Fruit fly (Drosophila melanogaster) whole organism, embryonic: ENCODE measurements around the gene Alh.

ENCODE experiments used
- CG13775 ChIP-seq: fragments of 200-800 bp; sonication (Bioruptor generic); optimal IDR thresholded peaks from 3 replicates; lab custom pipeline; 2017; ENCODE audit warnings: missing biosample characterization, mild to moderate bottlenecking, missing genetic modification characterization
- CG13894 ChIP-seq: fragments of 200-800 bp; sonication (Bioruptor generic); optimal IDR thresholded peaks from 3 replicates; lab custom pipeline; 2018; ENCODE audit warnings: missing biosample characterization, mild to moderate bottlenecking, missing genetic modification characterization, moderate library complexity
- CG14050 ChIP-seq: fragments of 200-800 bp; sonication (Bioruptor generic); IDR thresholded peaks from 3 replicates; pipeline ENCODE4 v1.3.6; 2022; ENCODE audit warnings: missing biosample characterization, missing genetic modification characterization
- CG14710 ChIP-seq: fragments of 200-800 bp; sonication (Bioruptor generic); optimal IDR thresholded peaks from 3 replicates; lab custom pipeline; 2019; ENCODE audit warnings: missing biosample characterization, mild to moderate bottlenecking, missing genetic modification characterization, moderate library complexity
- CG14965 ChIP-seq: fragments of 200-800 bp; sonication (Bioruptor generic); optimal IDR thresholded peaks from 2 replicates; lab custom pipeline; 2016; ENCODE audit warnings: missing biosample characterization, missing genetic modification characterization, borderline replicate concordance
- CG15011 ChIP-seq: fragments of 200-800 bp; sonication (Bioruptor generic); optimal IDR thresholded peaks from 3 replicates; lab custom pipeline; 2018; ENCODE audit warnings: missing biosample characterization, mild to moderate bottlenecking, missing genetic modification characterization
- CG15479 ChIP-seq: fragments of 200-800 bp; sonication (Bioruptor generic); optimal IDR thresholded peaks from 3 replicates; lab custom pipeline; 2019; ENCODE audit warnings: missing biosample characterization, mild to moderate bottlenecking, missing genetic modification characterization, moderate library complexity
- CG17361 ChIP-seq: fragments of 200-800 bp; sonication (Bioruptor generic); IDR thresholded peaks from 3 replicates; pipeline ENCODE4 v1.3.6; 2022; ENCODE audit warnings: missing biosample characterization, missing genetic modification characterization
- CG2116 ChIP-seq: fragments of 200-800 bp; sonication (Bioruptor generic); optimal IDR thresholded peaks from 3 replicates; lab custom pipeline; 2018; ENCODE audit warnings: missing biosample characterization, mild to moderate bottlenecking, missing genetic modification characterization
- CG3163 ChIP-seq: fragments of 200-800 bp; sonication (Bioruptor generic); optimal IDR thresholded peaks from 3 replicates; lab custom pipeline; 2016; ENCODE audit warnings: missing biosample characterization, missing genetic modification characterization
- CG3995 ChIP-seq: fragments of 200-800 bp; sonication (Bioruptor generic); optimal IDR thresholded peaks from 3 replicates; lab custom pipeline; 2016; ENCODE audit warnings: missing biosample characterization, missing genetic modification characterization
- CG4617 ChIP-seq: fragments of 200-800 bp; sonication (Bioruptor generic); optimal IDR thresholded peaks from 3 replicates; lab custom pipeline; 2016; ENCODE audit warnings: missing biosample characterization, missing genetic modification characterization, borderline replicate concordance
- CG6272 ChIP-seq: fragments of 200-800 bp; sonication (Bioruptor generic); IDR thresholded peaks from 2 replicates; pipeline ENCODE4 v1.3.6; 2022; ENCODE audit warnings: missing biosample characterization, missing genetic modification characterization
- CG6683 ChIP-seq: fragments of 200-800 bp; sonication (Bioruptor generic); optimal IDR thresholded peaks from 2 replicates; lab custom pipeline; 2017; ENCODE audit warnings: missing biosample characterization, mild to moderate bottlenecking, missing genetic modification characterization, missing genetic modification reagents
- CG6689 ChIP-seq: fragments of 200-800 bp; sonication (Bioruptor generic); IDR thresholded peaks from 2 replicates; pipeline ENCODE4 v1.3.6; 2022; ENCODE audit warnings: missing biosample characterization, missing genetic modification characterization
- CG6791 ChIP-seq: fragments of 200-800 bp; sonication (Bioruptor generic); IDR thresholded peaks from 3 replicates; pipeline ENCODE4 v1.3.6; 2022; ENCODE audit warnings: missing biosample characterization, missing genetic modification characterization; ENCODE audit not compliant: partially characterized antibody
- CG7271 ChIP-seq: fragments of 200-800 bp; sonication (Bioruptor generic); optimal IDR thresholded peaks from 2 replicates; lab custom pipeline; 2018; ENCODE audit warnings: missing biosample characterization, mild to moderate bottlenecking, missing genetic modification characterization, moderate library complexity
- CG8388 ChIP-seq: fragments of 200-800 bp; sonication (Bioruptor generic); optimal IDR thresholded peaks from 2 replicates; lab custom pipeline; 2019; ENCODE audit warnings: missing biosample characterization, mild to moderate bottlenecking, missing genetic modification characterization, moderate library complexity
- CG8944 ChIP-seq: fragments of 200-800 bp; sonication (Bioruptor generic); optimal IDR thresholded peaks from 3 replicates; lab custom pipeline; 2016; ENCODE audit warnings: missing biosample characterization, missing genetic modification characterization
- D ChIP-seq, 2 experiments: fragments of 200-800 bp in 1 of 2; fragments of >200 bp in 1 of 2; sonication (Bioruptor generic) in 1 of 2; optimal IDR thresholded peaks; 2 replicates in 1 of 2; 3 replicates in 1 of 2; lab custom pipeline; 2017; ENCODE audit warnings: mild to moderate bottlenecking in 1 of 2, missing biosample characterization in 1 of 2, missing genetic modification characterization in 1 of 2, missing genetic modification reagents in 1 of 2
- Dad ChIP-seq: fragments of 200-800 bp; sonication (Bioruptor generic); optimal IDR thresholded peaks from 3 replicates; lab custom pipeline; 2016; ENCODE audit warnings: missing biosample characterization, missing genetic modification characterization
- Dip2 ChIP-seq: fragments of 200-800 bp; sonication (Bioruptor generic); IDR thresholded peaks from 2 replicates; pipeline ENCODE4 v1.3.6; 2022; ENCODE audit warnings: missing biosample characterization, missing genetic modification characterization
- Ets97D ChIP-seq: fragments of 200-800 bp; sonication (Bioruptor generic); optimal IDR thresholded peaks from 3 replicates; lab custom pipeline; 2016; ENCODE audit warnings: missing biosample characterization, missing genetic modification characterization
- H2.0 ChIP-seq: fragments of 200-800 bp; sonication (Bioruptor generic); IDR thresholded peaks from 2 replicates; pipeline ENCODE4 v1.3.6; 2022; ENCODE audit warnings: missing biosample characterization, missing genetic modification characterization
- Hr51 ChIP-seq, 2 experiments: fragments of 200-800 bp; sonication (Bioruptor generic); optimal IDR thresholded peaks; 2 replicates in 1 of 2; 3 replicates in 1 of 2; lab custom pipeline; 2016 to 2018; ENCODE audit warnings: missing biosample characterization in 2 of 2, missing genetic modification characterization in 2 of 2, mild to moderate bottlenecking in 1 of 2, moderate library complexity in 1 of 2
- Hr78 ChIP-seq, 2 experiments: fragments of 200-800 bp in 1 of 2; fragments of >200 bp in 1 of 2; sonication (Bioruptor generic) in 1 of 2; optimal IDR thresholded peaks; 2 replicates each; lab custom pipeline; 2017 to 2019; ENCODE audit warnings: missing biosample characterization in 2 of 2, missing genetic modification characterization in 2 of 2, mild to moderate bottlenecking in 1 of 2, moderate library complexity in 1 of 2
- Max ChIP-seq: fragments of 200-800 bp; sonication (Bioruptor generic); optimal IDR thresholded peaks from 2 replicates; lab custom pipeline; 2016; ENCODE audit warnings: missing biosample characterization, mild to moderate bottlenecking, missing genetic modification characterization
- Meics ChIP-seq: fragments of 200-800 bp; sonication (Bioruptor generic); optimal IDR thresholded peaks from 2 replicates; lab custom pipeline; 2017; ENCODE audit warnings: missing biosample characterization, mild to moderate bottlenecking, missing genetic modification characterization
- Opbp ChIP-seq: fragments of 200-800 bp; sonication (Bioruptor generic); IDR thresholded peaks from 3 replicates; pipeline ENCODE4 v1.3.6; 2022; ENCODE audit warnings: missing biosample characterization, missing genetic modification characterization; ENCODE audit not compliant: partially characterized antibody
- PHDP ChIP-seq: fragments of 200-800 bp; sonication (Bioruptor generic); optimal IDR thresholded peaks from 3 replicates; lab custom pipeline; 2018; ENCODE audit warnings: missing biosample characterization, mild to moderate bottlenecking, missing genetic modification characterization, moderate library complexity
- YL-1 ChIP-seq: fragments of 200-800 bp; sonication (Bioruptor generic); optimal IDR thresholded peaks from 3 replicates; lab custom pipeline; 2017; ENCODE audit warnings: missing biosample characterization, mild to moderate bottlenecking, missing genetic modification characterization
- ase ChIP-seq: fragments of 200-800 bp; sonication (Bioruptor generic); IDR thresholded peaks from 3 replicates; pipeline ENCODE4 v1.3.6; 2022; ENCODE audit warnings: missing biosample characterization, missing genetic modification characterization
- bcd ChIP-seq: fragments of 200-800 bp; sonication (Bioruptor generic); optimal IDR thresholded peaks from 2 replicates; lab custom pipeline; 2017; ENCODE audit warnings: missing biosample characterization, mild to moderate bottlenecking, missing genetic modification characterization
- chinmo ChIP-seq: fragments of 200-800 bp; sonication (Bioruptor generic); IDR thresholded peaks from 4 replicates; pipeline ENCODE4 v1.3.6; 2022; ENCODE audit warnings: missing biosample characterization, missing genetic modification characterization; ENCODE audit not compliant: partially characterized antibody
- da ChIP-seq: fragments of 200-800 bp; sonication (Bioruptor generic); optimal IDR thresholded peaks from 2 replicates; lab custom pipeline; 2016; ENCODE audit warnings: missing biosample characterization, missing genetic modification characterization
- dm ChIP-seq: fragments of 200-800 bp; sonication (Bioruptor generic); optimal IDR thresholded peaks from 3 replicates; lab custom pipeline; 2016; ENCODE audit warnings: missing biosample characterization, missing genetic modification characterization
- exex ChIP-seq: fragments of 200-800 bp; sonication (Bioruptor generic); optimal IDR thresholded peaks from 4 replicates; lab custom pipeline; 2018; ENCODE audit warnings: missing biosample characterization, mild to moderate bottlenecking, missing genetic modification characterization, moderate library complexity
- kah ChIP-seq: fragments of 200-800 bp; sonication (Bioruptor generic); optimal IDR thresholded peaks from 2 replicates; lab custom pipeline; 2018; ENCODE audit warnings: missing biosample characterization, mild to moderate bottlenecking, missing genetic modification characterization
- kni ChIP-seq: fragments of 200-800 bp; sonication (Bioruptor generic); optimal IDR thresholded peaks from 3 replicates; lab custom pipeline; 2017; ENCODE audit warnings: mild to moderate bottlenecking, missing biosample characterization, missing genetic modification reagents, missing genetic modification characterization
- lab ChIP-seq: fragments of 200-800 bp; sonication (Bioruptor generic); optimal IDR thresholded peaks from 3 replicates; lab custom pipeline; 2017; ENCODE audit warnings: missing biosample characterization, missing genetic modification characterization, mild to moderate bottlenecking, moderate library complexity, missing genetic modification reagents
- row ChIP-seq: fragments of 200-800 bp; sonication (Bioruptor generic); IDR thresholded peaks from 3 replicates; pipeline ENCODE4 v1.3.6; 2022; ENCODE audit warnings: missing biosample characterization, missing genetic modification characterization
- salm ChIP-seq: fragments of 200-800 bp; sonication (Bioruptor generic); optimal IDR thresholded peaks from 2 replicates; lab custom pipeline; 2018; ENCODE audit warnings: missing biosample characterization, mild to moderate bottlenecking, missing genetic modification characterization
- sd ChIP-seq: fragments of 200-800 bp; sonication (Bioruptor generic); optimal IDR thresholded peaks from 3 replicates; lab custom pipeline; 2018; ENCODE audit warnings: missing biosample characterization, mild to moderate bottlenecking, missing genetic modification characterization, moderate library complexity
- sqz ChIP-seq: fragments of 200-800 bp; sonication (Bioruptor generic); optimal IDR thresholded peaks from 3 replicates; lab custom pipeline; 2018; ENCODE audit warnings: missing biosample characterization, mild to moderate bottlenecking, missing genetic modification characterization
- ssp ChIP-seq: fragments of 200-800 bp; sonication (Bioruptor generic); IDR thresholded peaks from 2 replicates; pipeline ENCODE4 v1.3.6; 2022; ENCODE audit warnings: missing biosample characterization, missing genetic modification characterization
- sug ChIP-seq: fragments of 200-800 bp; optimal IDR thresholded peaks from 2 replicates; lab custom pipeline; 2019; ENCODE audit warnings: missing biosample characterization, mild to moderate bottlenecking, missing genetic modification characterization, moderate library complexity
- trem ChIP-seq: fragments of 200-800 bp; optimal IDR thresholded peaks from 3 replicates; lab custom pipeline; 2019; ENCODE audit warnings: missing biosample characterization, mild to moderate bottlenecking, missing genetic modification characterization, moderate library complexity
- zen ChIP-seq: fragments of 200-800 bp; sonication (Bioruptor generic); optimal IDR thresholded peaks from 3 replicates; lab custom pipeline; 2018; ENCODE audit warnings: missing biosample characterization, mild to moderate bottlenecking, missing genetic modification characterization, moderate library complexity

The Alh gene

dm6 chr3R:7080157-7080916 lies 43.6 kb downstream of the Alh start, which contains the start of gene Ref1 (continued):
- 0 out of 3 replicates have a peak, but pooled peaks have one; percentile 30 for TF ChIP-seq CG17361 (GFP tag; lab: Robert Waterston, UW)
- no peak for TF ChIP-seq CG6683 (GFP tag; lab: Kevin White, UChicago)
- TF ChIP-seq bcd (GFP tag; lab: Kevin White, UChicago) = no peak
- peak; percentile 50 for TF ChIP-seq Ets97D (GFP tag; lab: Kevin White, UChicago)
- TF ChIP-seq CG8388 (GFP tag; lab: Kevin White, UChicago) = no peak
- TF ChIP-seq chinmo (GFP tag; lab: Robert Waterston, UW) = no peak
- TF ChIP-seq ase (GFP tag; lab: Robert Waterston, UW) = no peak
- no peak for TF ChIP-seq exex (tag; lab: Kevin White, UChicago)
- no peak for TF ChIP-seq lab (GFP tag; lab: Kevin White, UChicago)
- no peak for TF ChIP-seq CG8944
- peak; percentile 47 for TF ChIP-seq sd (tag; lab: Kevin White, UChicago)
- no peak for TF ChIP-seq salm (tag; lab: Kevin White, UChicago)
- no peak for TF ChIP-seq Hr51 (GFP tag; optimal IDR thresholded peaks at IDR 0.05; lab: Kevin White, UChicago)
- no peak for TF ChIP-seq CG14965 (GFP tag; lab: Kevin White, UChicago)
- TF ChIP-seq ssp (GFP tag; lab: Robert Waterston, UW) = peak; percentile 92
- no peak for TF ChIP-seq CG6272 (GFP tag; lab: Robert Waterston, UW)
- no peak for TF ChIP-seq CG15479
- no peak for TF ChIP-seq H2.0 (GFP tag; lab: Robert Waterston, UW)
- peak; percentile 35 for TF ChIP-seq zen (tag; lab: Kevin White, UChicago)
- TF ChIP-seq CG14710 = peak; percentile 29
- no peak for TF ChIP-seq CG6689 (GFP tag; lab: Robert Waterston, UW)
- TF ChIP-seq sqz (GFP tag; lab: Kevin White, UChicago) = no peak
- peak; percentile 63 for TF ChIP-seq dm (GFP tag; lab: Kevin White, UChicago)
- TF ChIP-seq row (GFP tag; lab: Robert Waterston, UW) = peak; percentile 77
- TF ChIP-seq kah = no peak
- peak; percentile 8 for TF ChIP-seq sug (tag; lab: Kevin White, UChicago)
- no peak for TF ChIP-seq kni (GFP tag; lab: Kevin White, UChicago)
- TF ChIP-seq CG3163 = no peak
- TF ChIP-seq Dad (GFP tag; lab: Kevin White, UChicago) = no peak
- no peak for TF ChIP-seq PHDP (tag; lab: Kevin White, UChicago)
- no peak for TF ChIP-seq D (optimal IDR thresholded peaks at IDR 0.05; lab: Kevin White, UChicago)
- TF ChIP-seq D (GFP tag; optimal IDR thresholded peaks at IDR 0.05; lab: Kevin White, UChicago) = no peak
- TF ChIP-seq Hr78 (GFP tag; optimal IDR thresholded peaks at IDR 0.05; lab: Kevin White, UChicago) = no peak
- no peak for TF ChIP-seq CG7271 (tag; lab: Kevin White, UChicago)
- TF ChIP-seq CG6791 (GFP tag; lab: Robert Waterston, UW) = no peak
- no peak for TF ChIP-seq CG14050 (GFP tag; lab: Robert Waterston, UW)
- no peak for TF ChIP-seq Max
- peak; percentile 14 for TF ChIP-seq CG3995
- no peak for TF ChIP-seq Dip2 (GFP tag; lab: Robert Waterston, UW)
- peak; percentile 7 for TF ChIP-seq trem (tag; lab: Kevin White, UChicago)
- 0 out of 3 replicates have a peak, but pooled peaks have one; percentile 12 for TF ChIP-seq Opbp (GFP tag; lab: Robert Waterston, UW)
- TF ChIP-seq da (GFP tag; lab: Kevin White, UChicago) = no peak
- TF ChIP-seq YL-1 (GFP tag; lab: Kevin White, UChicago) = peak; percentile 93
- no peak for TF ChIP-seq CG13775 (GFP tag; lab: Kevin White, UChicago)
- peak; percentile 78 for TF ChIP-seq CG4617 (GFP tag; lab: Kevin White, UChicago)
- TF ChIP-seq CG15011 (GFP tag; lab: Kevin White, UChicago) = no peak
- TF ChIP-seq CG13894 = no peak
- TF ChIP-seq Meics (GFP tag; lab: Kevin White, UChicago) = no peak
- TF ChIP-seq CG2116 (GFP tag; lab: Kevin White, UChicago) = peak; percentile 5
